Fruit fly (Drosophila melanogaster) whole organism, prepupa: ENCODE measurements around the gene CG14507.
A peak's percentile ranks its signal among the peaks of the same experiment; 100 is the strongest.

ENCODE experiments used
- Blimp-1 ChIP-seq: fragments of 200-800 bp; sonication (Bioruptor generic); optimal IDR thresholded peaks from 3 replicates; lab custom pipeline; 2017; ENCODE audit warnings: missing biosample characterization, missing genetic modification characterization, mild to moderate bottlenecking, moderate library complexity, missing genetic modification reagents
- CG10631 ChIP-seq: fragments of 200-800 bp; sonication (Bioruptor generic); optimal IDR thresholded peaks from 2 replicates; lab custom pipeline; 2016; ENCODE audit warnings: missing biosample characterization, missing genetic modification characterization
- CG10669 ChIP-seq: fragments of 200-800 bp; sonication (Bioruptor generic); optimal IDR thresholded peaks from 3 replicates; lab custom pipeline; 2018; ENCODE audit warnings: missing biosample characterization, mild to moderate bottlenecking, missing genetic modification characterization, moderate library complexity
- CG11762 ChIP-seq: fragments of 200-800 bp; sonication (Bioruptor generic); optimal IDR thresholded peaks from 3 replicates; lab custom pipeline; 2016; ENCODE audit warnings: missing biosample characterization, missing genetic modification characterization; ENCODE audit not compliant: insufficient read depth
- CG15336 ChIP-seq: fragments of 200-800 bp; sonication (Bioruptor generic); IDR thresholded peaks from 2 replicates; pipeline ENCODE4 v1.3.6; 2022; ENCODE audit warnings: missing biosample characterization, missing genetic modification characterization
- CG32006 ChIP-seq: fragments of 200-800 bp; sonication (Bioruptor generic); optimal IDR thresholded peaks from 3 replicates; lab custom pipeline; 2017; ENCODE audit warnings: missing biosample characterization, mild to moderate bottlenecking, missing genetic modification characterization
- CG6276 ChIP-seq: fragments of 200-800 bp; sonication (Bioruptor generic); optimal IDR thresholded peaks from 2 replicates; lab custom pipeline; 2017; ENCODE audit warnings: missing biosample characterization, mild to moderate bottlenecking, missing genetic modification characterization
- CG6854 ChIP-seq: fragments of 200-800 bp; sonication (Bioruptor generic); optimal IDR thresholded peaks from 2 replicates; lab custom pipeline; 2017; ENCODE audit warnings: missing biosample characterization, mild to moderate bottlenecking, missing genetic modification characterization
- CG8119 ChIP-seq: fragments of 200-800 bp; sonication (Bioruptor generic); IDR thresholded peaks from 3 replicates; pipeline ENCODE4 v1.3.6; 2022; ENCODE audit warnings: missing biosample characterization, missing genetic modification characterization
- Eip78C ChIP-seq: fragments of 200-800 bp; sonication (Bioruptor generic); peaks from one replicate; lab custom pipeline; 2016; ENCODE audit warnings: missing biosample characterization, missing genetic modification characterization
- Eip93F ChIP-seq: fragments of 200-800 bp; sonication (Bioruptor generic); optimal IDR thresholded peaks from 2 replicates; lab custom pipeline; 2016; ENCODE audit warnings: missing biosample characterization, mild to moderate bottlenecking, missing genetic modification characterization
- Ets21C ChIP-seq: fragments of 200-800 bp; sonication (Bioruptor generic); optimal IDR thresholded peaks from 3 replicates; lab custom pipeline; 2016; ENCODE audit warnings: missing biosample characterization, missing genetic modification characterization
- Ets96B ChIP-seq: fragments of 200-800 bp; optimal IDR thresholded peaks from 2 replicates; lab custom pipeline; 2019; ENCODE audit warnings: missing biosample characterization, mild to moderate bottlenecking, missing genetic modification characterization, moderate library complexity
- Hr38 ChIP-seq: sonication (Bioruptor generic); optimal IDR thresholded peaks from 2 replicates; lab custom pipeline; 2016; ENCODE audit warnings: missing biosample characterization, missing genetic modification characterization
- Hr4 ChIP-seq: fragments of 200-800 bp; sonication (Bioruptor generic); optimal IDR thresholded peaks from 3 replicates; lab custom pipeline; 2016; ENCODE audit warnings: missing biosample characterization, missing genetic modification characterization
- OdsH ChIP-seq: fragments of 200-800 bp; sonication (Bioruptor generic); optimal IDR thresholded peaks from 3 replicates; lab custom pipeline; 2016; ENCODE audit warnings: missing biosample characterization, missing genetic modification characterization
- Smox ChIP-seq: fragments of 200-800 bp; sonication (Bioruptor generic); optimal IDR thresholded peaks from 3 replicates; lab custom pipeline; 2016; ENCODE audit warnings: missing biosample characterization, missing genetic modification characterization
- Sox14 ChIP-seq: fragments of 200-800 bp; sonication (Bioruptor generic); optimal IDR thresholded peaks from 3 replicates; lab custom pipeline; 2016; ENCODE audit warnings: missing biosample characterization, missing genetic modification characterization
- Sox15 ChIP-seq: fragments of 200-800 bp; sonication (Bioruptor generic); optimal IDR thresholded peaks from 3 replicates; lab custom pipeline; 2016; ENCODE audit warnings: missing biosample characterization, missing genetic modification characterization
- achi ChIP-seq: fragments of 200-800 bp; sonication (Bioruptor generic); optimal IDR thresholded peaks from 3 replicates; lab custom pipeline; 2016; ENCODE audit warnings: missing biosample characterization, missing genetic modification characterization
- cyc ChIP-seq: fragments of 200-800 bp; sonication (Bioruptor generic); optimal IDR thresholded peaks from 3 replicates; lab custom pipeline; 2016; ENCODE audit warnings: missing biosample characterization, missing genetic modification characterization
- eg ChIP-seq: fragments of 200-800 bp; sonication (Bioruptor generic); IDR thresholded peaks from 3 replicates; pipeline ENCODE4 v1.3.6; 2022; ENCODE audit warnings: missing biosample characterization, missing genetic modification characterization
- fd85E ChIP-seq: fragments of 200-800 bp; sonication (Bioruptor generic); optimal IDR thresholded peaks from 3 replicates; lab custom pipeline; 2016; ENCODE audit warnings: missing biosample characterization, missing genetic modification characterization
- net ChIP-seq: fragments of 200-800 bp; sonication (Bioruptor generic); optimal IDR thresholded peaks from 3 replicates; lab custom pipeline; 2016; ENCODE audit warnings: missing biosample characterization, missing genetic modification characterization
- svp ChIP-seq: fragments of 200-800 bp; sonication (Bioruptor generic); peaks from one replicate; lab custom pipeline; 2016; ENCODE audit warnings: missing biosample characterization, missing genetic modification characterization
- vri ChIP-seq: fragments of 200-800 bp; sonication (Bioruptor generic); optimal IDR thresholded peaks from 3 replicates; lab custom pipeline; 2016; ENCODE audit warnings: missing biosample characterization, mild to moderate bottlenecking, missing genetic modification characterization

Gene CG14507

DNA sequence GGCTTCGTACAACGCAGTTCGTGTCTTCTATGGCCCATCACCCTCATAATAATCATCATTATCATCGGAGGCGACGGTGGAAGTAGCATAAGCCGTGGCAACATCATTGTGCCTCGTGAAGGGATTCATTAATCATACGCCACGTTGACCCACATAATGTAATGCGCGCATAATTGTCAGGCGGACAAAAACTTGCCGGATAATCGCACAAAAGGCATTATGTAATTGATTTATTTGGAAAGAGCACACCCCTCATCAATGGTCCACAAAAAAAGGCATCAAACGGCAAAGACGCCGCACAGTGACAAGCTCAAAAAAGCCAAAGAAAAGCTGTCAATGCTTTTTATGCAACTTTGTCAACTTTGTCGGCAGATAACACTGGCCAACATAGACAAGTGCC is 29.2 kb downstream of the CG14507 start:
- TF ChIP-seq Hr4 (GFP tag; lab: Kevin White, UChicago) (no peak), Hr38 (GFP tag; lab: Kevin White, UChicago) (no peak), eg (GFP tag; lab: Robert Waterston, UW) (no peak), Sox14 (no peak), Smox (GFP tag; lab: Kevin White, UChicago) (no peak), net (GFP tag; lab: Kevin White, UChicago) (no peak), cyc (GFP tag; lab: Kevin White, UChicago) (no peak), CG8119 (no peak), Eip93F (GFP tag; lab: Kevin White, UChicago) (no peak), achi (no peak), CG10631 (GFP tag; lab: Kevin White, UChicago) (no peak), Sox15 (GFP tag; lab: Kevin White, UChicago) (no peak), vri (no peak), CG11762 (no peak), CG32006 (GFP tag; lab: Kevin White, UChicago) (no peak), OdsH (GFP tag; lab: Kevin White, UChicago) (no peak), Blimp-1 (no peak), CG10669 (no peak), CG6854 (GFP tag; lab: Kevin White, UChicago) (no peak)

DNA sequence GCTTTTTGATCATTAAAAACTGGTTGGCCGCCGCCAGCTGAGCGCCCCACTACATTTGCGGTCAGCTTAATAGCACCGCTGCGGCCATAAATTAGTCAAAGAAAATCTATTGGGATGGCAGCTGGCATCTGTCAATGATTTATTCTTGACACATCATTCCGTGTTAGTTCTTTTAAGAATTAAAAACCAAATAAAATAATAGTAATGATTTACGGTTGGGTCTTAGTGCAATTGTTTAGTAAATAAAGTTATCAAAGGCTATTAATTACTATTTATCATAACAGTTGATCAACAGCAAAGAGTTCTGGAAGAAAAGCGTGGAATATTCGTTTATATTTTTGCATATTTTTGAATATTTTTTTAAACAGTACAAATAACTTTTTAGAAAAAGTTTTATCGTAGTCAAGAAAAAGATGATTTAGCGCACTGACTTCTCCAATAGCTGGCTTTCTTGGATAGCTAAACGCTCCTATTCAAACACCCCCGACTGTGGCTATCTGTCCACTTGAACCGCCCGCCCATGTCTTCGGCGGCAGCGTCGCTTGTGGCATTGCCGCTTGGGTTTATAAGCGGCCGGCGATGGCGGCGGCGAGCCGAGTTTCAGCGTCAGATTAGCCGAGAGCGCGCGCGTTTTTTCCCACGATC is 30.4 kb downstream of the CG14507 start, which contains the start of gene CG14515:
CG14515 (plus strand) TSS at position 590 of the 645 bp plus-strand sequence.
- TF ChIP-seq CG32006 (GFP tag; lab: Kevin White, UChicago) (peak; percentile 63), Eip78C (GFP tag; lab: Kevin White, UChicago) (peak; percentile 70), CG6276 (peak; percentile 58), CG10669 (no peak), CG15336 (GFP tag; lab: Robert Waterston, UW) (peak; percentile 40), Ets96B (no peak), Hr4 (GFP tag; lab: Kevin White, UChicago) (peak; percentile 49), svp (GFP tag; lab: Kevin White, UChicago) (peak; percentile 20)

- peak; percentile 40 for TF ChIP-seq svp (GFP tag; lab: Kevin White, UChicago)
- TF ChIP-seq Ets21C, result no peak
- no peak for TF ChIP-seq fd85E (GFP tag; lab: Kevin White, UChicago)
These were observed 32.6 kb downstream of the CG14507 start, which contains the start of gene jus for dm6 chr3R:29194957-29195356. Gene jus, minus strand, starts transcription at chr3R:29194994.

DNA sequence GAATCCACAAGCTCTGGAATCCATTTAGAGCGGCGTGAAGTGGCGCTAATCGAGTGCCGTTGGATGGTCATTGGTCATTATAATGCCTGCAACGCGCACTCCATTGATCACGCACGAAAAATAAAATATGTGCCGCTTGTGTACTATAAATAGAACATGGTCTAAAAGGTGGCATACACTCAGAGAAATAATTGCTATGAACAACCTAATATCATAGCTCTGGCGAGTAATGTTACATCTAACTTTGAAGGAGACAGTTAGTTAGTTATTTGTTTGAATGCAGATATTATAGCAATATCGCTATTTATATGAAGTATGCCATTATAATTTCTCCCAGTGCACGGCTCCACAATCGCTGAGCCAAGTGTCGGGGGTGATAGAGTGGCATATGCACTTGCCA is 36.5 kb downstream of the CG14507 start:
- peak; percentile 8 for TF ChIP-seq Hr4 (GFP tag; lab: Kevin White, UChicago)
- no peak for TF ChIP-seq CG15336 (GFP tag; lab: Robert Waterston, UW)
- TF ChIP-seq svp (GFP tag; lab: Kevin White, UChicago), result peak; percentile 45
- no peak for TF ChIP-seq OdsH (GFP tag; lab: Kevin White, UChicago)
- TF ChIP-seq eg (GFP tag; lab: Robert Waterston, UW), result peak; percentile 28; the same call in 1 of the 3 replicates
- TF ChIP-seq, all 60 proteins: peak for 3
